Fruit fly (Drosophila melanogaster): Measurements from ENCODE around the gene CG32333.

Gene CG32333

dm6 chr3L:1313039-1313766, 37.4 kb downstream of the CG32333 start, which contains the start of the genes sturkopf and Herc4 (continued):
- TF ChIP-seq CG32006 (GFP tag; optimal IDR thresholded peaks at IDR 0.05): peak; percentile 87
- TF ChIP-seq dsx (GFP tag; optimal IDR thresholded peaks at IDR 0.05; ENCODE audit: poor library complexity, severe bottlenecking): peak; percentile 48
- TF ChIP-seq CG6163 (GFP tag; IDR thresholded peaks at IDR 0.05): peak; percentile 84
- TF ChIP-seq CG34406 (GFP tag; optimal IDR thresholded peaks at IDR 0.05): peak; percentile 70
- peak in 1 of 2 experiments; percentile 41 for TF ChIP-seq salr (GFP tag; optimal IDR thresholded peaks at IDR 0.05)
- peak; percentile 60 for TF ChIP-seq cyc (GFP tag; optimal IDR thresholded peaks at IDR 0.05)
- TF ChIP-seq CG3032 (tag; optimal IDR thresholded peaks at IDR 0.05): peak; percentile 83

dm6 chr3L:1318241-1318640, 42.5 kb downstream of the CG32333 start, which contains the start of gene Myo61F:
Gene Myo61F, plus strand, starts transcription at chr3L:1318480.
- TF ChIP-seq CG6163 (GFP tag; IDR thresholded peaks at IDR 0.05) (peak; percentile 60; the same call in 2 of the 3 replicates), eg (GFP tag; IDR thresholded peaks at IDR 0.05) (0 out of 3 replicates have a peak, but pooled peaks have one; percentile 15), Met (GFP tag; optimal IDR thresholded peaks at IDR 0.05) (no peak), Sox15 (GFP tag; optimal IDR thresholded peaks at IDR 0.05) (no peak), Eip78C (GFP tag) (peak; percentile 36), CG6854 (GFP tag; optimal IDR thresholded peaks at IDR 0.05) (peak; percentile 30), dsx (GFP tag; optimal IDR thresholded peaks at IDR 0.05; ENCODE audit: poor library complexity, severe bottlenecking) (peak; percentile 37), svp (GFP tag) (peak; percentile 74), vri (GFP tag; optimal IDR thresholded peaks at IDR 0.05) (peak; percentile 79)

- TF ChIP-seq CG11762 (GFP tag; optimal IDR thresholded peaks at IDR 0.05; ENCODE audit: insufficient read depth) (peak; percentile 91), Lpt (GFP tag; optimal IDR thresholded peaks at IDR 0.05) (peak; percentile 94), CG8632 (GFP tag; optimal IDR thresholded peaks at IDR 0.05) (peak; percentile 90), CG16779 (tag; optimal IDR thresholded peaks at IDR 0.05) (peak; percentile 76), Blimp-1 (GFP tag; optimal IDR thresholded peaks at IDR 0.05) (peak; percentile 89), Met (GFP tag; optimal IDR thresholded peaks at IDR 0.05) (peak; percentile 99), OdsH (GFP tag; optimal IDR thresholded peaks at IDR 0.05) (peak; percentile 96), salr (GFP tag; optimal IDR thresholded peaks at IDR 0.05) (peak; percentile 78 to 95), CG6854 (GFP tag; optimal IDR thresholded peaks at IDR 0.05) (peak; percentile 98), Hr4 (GFP tag; optimal IDR thresholded peaks at IDR 0.05) (peak; percentile 96), CG15336 (GFP tag; IDR thresholded peaks at IDR 0.05) (peak; percentile 96), esn (GFP tag; optimal IDR thresholded peaks at IDR 0.05) (peak; percentile 99), Ets96B (tag; optimal IDR thresholded peaks at IDR 0.05) (peak; percentile 91), CG7368 (GFP tag; optimal IDR thresholded peaks at IDR 0.05) (peak; percentile 91), CG3032 (tag; optimal IDR thresholded peaks at IDR 0.05) (peak; percentile 81), CG31627 (GFP tag; optimal IDR thresholded peaks at IDR 0.05) (peak; percentile 98), ss (GFP tag; optimal IDR thresholded peaks at IDR 0.05) (peak; percentile 67 to 70), Gug (GFP tag; IDR thresholded peaks at IDR 0.05) (peak; percentile 91), CG4318 (GFP tag; optimal IDR thresholded peaks at IDR 0.05) (peak; percentile 94), achi (GFP tag; optimal IDR thresholded peaks at IDR 0.05) (peak; percentile 96), CG11902 (GFP tag; optimal IDR thresholded peaks at IDR 0.05) (peak; percentile 91), Hr39 (GFP tag; optimal IDR thresholded peaks at IDR 0.05) (peak; percentile 98), Sox102F (GFP tag; optimal IDR thresholded peaks at IDR 0.05) (peak; percentile 98), fkh (GFP tag; optimal IDR thresholded peaks at IDR 0.05) (no peak), lz (GFP tag; optimal IDR thresholded peaks at IDR 0.05) (peak; percentile 97), fd59A (GFP tag; optimal IDR thresholded peaks at IDR 0.05) (peak; percentile 86), Eip75B (GFP tag; optimal IDR thresholded peaks at IDR 0.05) (peak; percentile 96), CG6276 (GFP tag; optimal IDR thresholded peaks at IDR 0.05) (peak; percentile 91), CG11294 (GFP tag; IDR thresholded peaks at IDR 0.05) (peak; percentile 82), Eip78C (GFP tag) (peak; percentile 97), Hr38 (GFP tag; optimal IDR thresholded peaks at IDR 0.05) (peak; percentile 12), pdm3 (GFP tag; optimal IDR thresholded peaks at IDR 0.05) (peak; percentile 93), Ets21C (GFP tag; optimal IDR thresholded peaks at IDR 0.05) (peak; percentile 95), CG8319 (GFP tag; optimal IDR thresholded peaks at IDR 0.05) (peak; percentile 90), Eip93F (GFP tag; optimal IDR thresholded peaks at IDR 0.05) (peak; percentile 97), CG6163 (GFP tag; IDR thresholded peaks at IDR 0.05) (peak; percentile 97)
These were observed 43.5 kb downstream of the CG32333 start for dm6 chr3L:1319097-1319725.
